Worm (Caenorhabditis elegans) whole organism, L2 larva: Measurements from ENCODE around the gene pck-3.

ENCODE experiments used
- Y55F3AM.14 ChIP-seq: fragments of 200-800 bp; sonication (Bioruptor generic); optimal IDR thresholded peaks from 2 replicates; lab custom pipeline; 2018; ENCODE audit warnings: mild to moderate bottlenecking, missing genetic modification characterization, missing compliant biosample characterization
- ama-1 ChIP-seq: fragments of 150-350 bp; optimal IDR thresholded peaks from 2 replicates; lab custom pipeline; 2018; ENCODE audit warnings: inconsistent platforms
- elt-1 ChIP-seq: fragments of 150-350 bp; optimal IDR thresholded peaks from 2 replicates; lab custom pipeline; 2014; ENCODE audit warnings: missing biosample characterization, missing genetic modification characterization
- fos-1 ChIP-seq: fragments of 150-350 bp; optimal IDR thresholded peaks from 2 replicates; lab custom pipeline; 2014; ENCODE audit warnings: missing biosample characterization, missing genetic modification characterization
- gmeb-1 ChIP-seq: fragments of 150-350 bp; optimal IDR thresholded peaks from 2 replicates; lab custom pipeline; 2014; ENCODE audit warnings: missing biosample characterization, missing genetic modification characterization
- lin-11 ChIP-seq: fragments of 150-350 bp; sonication (generic microtip); optimal IDR thresholded peaks from 2 replicates; lab custom pipeline; 2014; ENCODE audit warnings: missing biosample characterization, missing genetic modification characterization, inconsistent platforms, mixed read lengths
- lin-39 ChIP-seq: fragments of 150-350 bp; optimal IDR thresholded peaks from 2 replicates; lab custom pipeline; 2014; ENCODE audit warnings: missing biosample characterization, missing genetic modification reagents, missing genetic modification characterization
- lsy-2 ChIP-seq, 2 experiments: fragments of 150-350 bp in 1 of 2; sonication (generic microtip) in 1 of 2; optimal IDR thresholded peaks; 2 replicates each; lab custom pipeline; 2014 to 2017; ENCODE audit warnings: missing biosample characterization in 2 of 2, missing genetic modification characterization in 2 of 2
- nhr-21 ChIP-seq: fragments of 150-350 bp; optimal IDR thresholded peaks from 2 replicates; lab custom pipeline; 2014; ENCODE audit warnings: missing biosample characterization, missing genetic modification characterization
- nhr-237 ChIP-seq: fragments of 150-350 bp; optimal IDR thresholded peaks from 2 replicates; lab custom pipeline; 2014; ENCODE audit warnings: missing biosample characterization, missing genetic modification characterization
- zag-1 ChIP-seq: fragments of 150-350 bp; optimal IDR thresholded peaks from 2 replicates; lab custom pipeline; 2014; ENCODE audit warnings: missing biosample characterization, missing genetic modification characterization

- TF ChIP-seq zag-1 (tag; lab: Kevin White, UChicago) (no peak), Y55F3AM.14 (GFP tag; lab: Kevin White, UChicago) (no peak), gmeb-1 (tag; lab: Kevin White, UChicago) (no peak), elt-1 (tag; lab: Kevin White, UChicago) (no peak), lin-39 (tag; lab: Kevin White, UChicago) (no peak), ama-1 (lab: Kevin White, UChicago) (no peak), lsy-2 (tag; optimal IDR thresholded peaks at IDR 0.05; lab: Kevin White, UChicago) (no peak), nhr-237 (tag; lab: Kevin White, UChicago) (no peak), fos-1 (tag; lab: Kevin White, UChicago) (no peak), nhr-21 (tag; lab: Kevin White, UChicago) (no peak), lin-11 (no peak)
Observed at ce11 chrIV:5934046-5934445, 37.6 kb downstream of the pck-3 start, which contains the start of gene H32C10.1.
